Fruit fly (Drosophila melanogaster) whole organism, prepupa: ENCODE data around the gene Smyd3.

Source experiments
- Blimp-1 ChIP-seq: fragments of 200-800 bp; sonication (Bioruptor generic); optimal IDR thresholded peaks from 3 replicates; lab custom pipeline; 2017; ENCODE audit warnings: missing biosample characterization, missing genetic modification characterization, mild to moderate bottlenecking, moderate library complexity, missing genetic modification reagents
- CG11762 ChIP-seq: fragments of 200-800 bp; sonication (Bioruptor generic); optimal IDR thresholded peaks from 3 replicates; lab custom pipeline; 2016; ENCODE audit warnings: missing biosample characterization, missing genetic modification characterization; ENCODE audit not compliant: insufficient read depth
- CG11902 ChIP-seq: fragments of 200-800 bp; sonication (Bioruptor generic); optimal IDR thresholded peaks from 3 replicates; lab custom pipeline; 2016; ENCODE audit warnings: missing biosample characterization, missing genetic modification characterization
- CG1621 ChIP-seq: fragments of 200-800 bp; sonication (Bioruptor generic); optimal IDR thresholded peaks from 3 replicates; lab custom pipeline; 2018; ENCODE audit warnings: missing biosample characterization, mild to moderate bottlenecking, missing genetic modification characterization
- CG6163 ChIP-seq: fragments of 200-800 bp; sonication (Bioruptor generic); IDR thresholded peaks from 3 replicates; pipeline ENCODE4 v1.3.6; 2022; ENCODE audit warnings: missing biosample characterization, missing genetic modification characterization
- CG6808 ChIP-seq: fragments of 200-800 bp; sonication (Bioruptor generic); optimal IDR thresholded peaks from 3 replicates; lab custom pipeline; 2017; ENCODE audit warnings: missing biosample characterization, missing genetic modification characterization, mild to moderate bottlenecking, moderate library complexity, missing genetic modification reagents
- CG8632 ChIP-seq: fragments of 200-800 bp; sonication (Bioruptor generic); optimal IDR thresholded peaks from 3 replicates; lab custom pipeline; 2016; ENCODE audit warnings: missing biosample characterization, missing genetic modification characterization
- Eip75B ChIP-seq: fragments of 200-800 bp; sonication (Bioruptor generic); optimal IDR thresholded peaks from 3 replicates; lab custom pipeline; 2016; ENCODE audit warnings: missing biosample characterization, missing genetic modification characterization
- Eip78C ChIP-seq: fragments of 200-800 bp; sonication (Bioruptor generic); peaks from one replicate; lab custom pipeline; 2016; ENCODE audit warnings: missing biosample characterization, missing genetic modification characterization
- Hr4 ChIP-seq: fragments of 200-800 bp; sonication (Bioruptor generic); optimal IDR thresholded peaks from 3 replicates; lab custom pipeline; 2016; ENCODE audit warnings: missing biosample characterization, missing genetic modification characterization
- Sox102F ChIP-seq: fragments of 200-800 bp; sonication (Bioruptor generic); optimal IDR thresholded peaks from 2 replicates; lab custom pipeline; 2016; ENCODE audit warnings: missing biosample characterization, mild to moderate bottlenecking, missing genetic modification characterization
- acj6 ChIP-seq: fragments of 200-800 bp; sonication (Bioruptor generic); optimal IDR thresholded peaks from 3 replicates; lab custom pipeline; 2016; ENCODE audit warnings: missing biosample characterization, missing genetic modification characterization
- fkh ChIP-seq: fragments of 200-800 bp; sonication (Bioruptor generic); optimal IDR thresholded peaks from 3 replicates; lab custom pipeline; 2017; ENCODE audit warnings: missing biosample characterization, mild to moderate bottlenecking, missing genetic modification characterization, moderate library complexity

dm6 chrX:2636825-2637535 lies 28.3 kb upstream of the Smyd3 start:
- no peak for TF ChIP-seq CG6808 (GFP tag; lab: Kevin White, UChicago)
- no peak for TF ChIP-seq Blimp-1 (GFP tag; lab: Kevin White, UChicago)
- no peak for TF ChIP-seq Eip75B
- TF ChIP-seq CG6163 = no peak
- no peak for TF ChIP-seq CG8632 (GFP tag; lab: Kevin White, UChicago)
- no peak for TF ChIP-seq acj6 (GFP tag; lab: Kevin White, UChicago)
- TF ChIP-seq Eip78C (GFP tag; lab: Kevin White, UChicago) = no peak
- no peak for TF ChIP-seq CG11902
- no peak for TF ChIP-seq Hr4 (GFP tag; lab: Kevin White, UChicago)
- no peak for TF ChIP-seq fkh
- TF ChIP-seq Sox102F (GFP tag; lab: Kevin White, UChicago) = no peak
- TF ChIP-seq CG11762 (GFP tag; lab: Kevin White, UChicago) = no peak
- TF ChIP-seq CG1621 = no peak
